Worm (Caenorhabditis elegans) whole organism, young adult: ENCODE data around the gene prx-19.

ENCODE experiments used
- B0336.3 ChIP-seq: fragments of 200-800 bp; sonication (Bioruptor generic); IDR thresholded peaks from 2 replicates; pipeline ENCODE4 v1.3.6; 2022; ENCODE audit warnings: missing genetic modification characterization, missing compliant biosample characterization
- ceh-27 ChIP-seq: fragments of 200-800 bp; sonication (Bioruptor generic); optimal IDR thresholded peaks from 2 replicates; lab custom pipeline; 2018; ENCODE audit warnings: mild to moderate bottlenecking, missing genetic modification characterization, moderate library complexity, missing compliant biosample characterization
- lin-54 ChIP-seq: fragments of 200-800 bp; sonication (Bioruptor generic); optimal IDR thresholded peaks from 2 replicates; lab custom pipeline; 2018; ENCODE audit warnings: mild to moderate bottlenecking, missing genetic modification characterization, missing compliant biosample characterization
- mel-28 ChIP-seq: sonication (generic microtip); optimal IDR thresholded peaks from 2 replicates; lab custom pipeline; 2016; ENCODE audit warnings: borderline replicate concordance, mild to moderate bottlenecking, missing genetic modification characterization, missing compliant biosample characterization
- mxl-1 ChIP-seq: sonication (generic microtip); optimal IDR thresholded peaks from 2 replicates; lab custom pipeline; 2016; ENCODE audit warnings: missing genetic modification characterization, missing compliant biosample characterization
- nfya-2 ChIP-seq: fragments of 200-800 bp; sonication (Bioruptor generic); IDR thresholded peaks from 2 replicates; pipeline ENCODE4 v1.3.6; 2022; ENCODE audit warnings: missing genetic modification reagents, missing genetic modification characterization, missing compliant biosample characterization
- rcor-1 ChIP-seq: fragments of 200-800 bp; sonication (Bioruptor generic); IDR thresholded peaks from 2 replicates; pipeline ENCODE4 v1.3.6; 2022; ENCODE audit warnings: missing genetic modification reagents, missing genetic modification characterization, missing compliant biosample characterization
- unc-62 ChIP-seq: fragments of 150-350 bp; optimal IDR thresholded peaks from 2 replicates; lab custom pipeline; 2014; ENCODE audit warnings: missing biosample characterization, missing genetic modification reagents, missing genetic modification characterization

ce11 chrIII:8770243-8770642, 38.9 kb downstream of the prx-19 start:
- TF ChIP-seq unc-62 (GFP tag; lab: Kevin White, UChicago) (no peak), B0336.3 (GFP tag; lab: Robert Waterston, UW) (no peak), nfya-2 (GFP tag; lab: Robert Waterston, UW) (no peak), rcor-1 (GFP tag; lab: Robert Waterston, UW) (no peak), ceh-27 (GFP tag; lab: Kevin White, UChicago) (no peak), mxl-1 (tag; lab: Kevin White, UChicago) (no peak), mel-28 (tag; lab: Kevin White, UChicago) (no peak), lin-54 (GFP tag; lab: Kevin White, UChicago) (no peak)
